Fruit fly (Drosophila melanogaster) whole organism, embryonic: Measurements from ENCODE around the gene mRpL37.

ENCODE experiments used
- CG10431 ChIP-seq: fragments of 200-800 bp; sonication (Bioruptor generic); optimal IDR thresholded peaks from 3 replicates; lab custom pipeline; 2018; ENCODE audit warnings: missing biosample characterization, mild to moderate bottlenecking, missing genetic modification characterization
- CG11093 ChIP-seq: fragments of 200-800 bp; sonication (Bioruptor generic); IDR thresholded peaks from 3 replicates; pipeline ENCODE4 v1.3.6; 2022; ENCODE audit warnings: missing biosample characterization, missing genetic modification characterization
- CG11560 ChIP-seq: fragments of 200-800 bp; sonication (Bioruptor generic); IDR thresholded peaks from 3 replicates; pipeline ENCODE4 v1.3.6; 2022; ENCODE audit warnings: missing biosample characterization, missing genetic modification characterization
- CG12071 ChIP-seq: fragments of 200-800 bp; sonication (Bioruptor generic); optimal IDR thresholded peaks from 3 replicates; lab custom pipeline; 2018; ENCODE audit warnings: missing biosample characterization, mild to moderate bottlenecking, missing genetic modification characterization
- CG12299 ChIP-seq: fragments of 200-800 bp; sonication (Bioruptor generic); optimal IDR thresholded peaks from 2 replicates; lab custom pipeline; 2018; ENCODE audit warnings: missing biosample characterization, mild to moderate bottlenecking, missing genetic modification characterization
- CG12942 ChIP-seq: fragments of 200-800 bp; sonication (Bioruptor generic); optimal IDR thresholded peaks from 3 replicates; lab custom pipeline; 2016; ENCODE audit warnings: missing biosample characterization, missing genetic modification characterization
- CG13123 ChIP-seq: fragments of 200-800 bp; sonication (Bioruptor generic); optimal IDR thresholded peaks from 2 replicates; lab custom pipeline; 2016; ENCODE audit warnings: missing biosample characterization, missing genetic modification characterization
- CG13424 ChIP-seq: fragments of 200-800 bp; sonication (Bioruptor generic); optimal IDR thresholded peaks from 2 replicates; lab custom pipeline; 2019; ENCODE audit warnings: missing biosample characterization, mild to moderate bottlenecking, missing genetic modification characterization, moderate library complexity
- CG14441 ChIP-seq: fragments of 200-800 bp; sonication (Bioruptor generic); IDR thresholded peaks from 2 replicates; pipeline ENCODE4 v1.3.6; 2022; ENCODE audit warnings: missing biosample characterization, missing genetic modification characterization
- CG1792 ChIP-seq: fragments of 200-800 bp; sonication (Bioruptor generic); optimal IDR thresholded peaks from 2 replicates; lab custom pipeline; 2016; ENCODE audit warnings: missing biosample characterization, missing genetic modification characterization
- CG18599 ChIP-seq: fragments of 200-800 bp; sonication (Bioruptor generic); optimal IDR thresholded peaks from 3 replicates; lab custom pipeline; 2017; ENCODE audit warnings: missing biosample characterization, missing genetic modification characterization, mild to moderate bottlenecking, moderate library complexity, missing genetic modification reagents
- CG2120 ChIP-seq: fragments of 200-800 bp; sonication (Bioruptor generic); optimal IDR thresholded peaks from 3 replicates; lab custom pipeline; 2016; ENCODE audit warnings: missing biosample characterization, missing genetic modification characterization
- CG33213 ChIP-seq: fragments of 200-800 bp; sonication (Bioruptor generic); optimal IDR thresholded peaks from 3 replicates; lab custom pipeline; 2016; ENCODE audit warnings: missing biosample characterization, missing genetic modification characterization
- CG3995 ChIP-seq: fragments of 200-800 bp; sonication (Bioruptor generic); optimal IDR thresholded peaks from 3 replicates; lab custom pipeline; 2016; ENCODE audit warnings: missing biosample characterization, missing genetic modification characterization
- CG42726 ChIP-seq: fragments of 200-800 bp; sonication (Bioruptor generic); IDR thresholded peaks from 2 replicates; pipeline ENCODE4 v1.3.6; 2022; ENCODE audit warnings: missing biosample characterization, missing genetic modification characterization; ENCODE audit not compliant: partially characterized antibody
- CG4820 ChIP-seq: fragments of 200-800 bp; sonication (Bioruptor generic); optimal IDR thresholded peaks from 3 replicates; lab custom pipeline; 2016; ENCODE audit warnings: missing biosample characterization, missing genetic modification characterization
- CG6683 ChIP-seq: fragments of 200-800 bp; sonication (Bioruptor generic); optimal IDR thresholded peaks from 2 replicates; lab custom pipeline; 2017; ENCODE audit warnings: missing biosample characterization, mild to moderate bottlenecking, missing genetic modification characterization, missing genetic modification reagents
- CG7839 ChIP-seq: fragments of 200-800 bp; sonication (Bioruptor generic); optimal IDR thresholded peaks from 3 replicates; lab custom pipeline; 2018; ENCODE audit warnings: missing biosample characterization, mild to moderate bottlenecking, missing genetic modification characterization, moderate library complexity
- CG9215 ChIP-seq: fragments of 200-800 bp; sonication (Bioruptor generic); IDR thresholded peaks from 2 replicates; pipeline ENCODE4 v1.3.6; 2022; ENCODE audit warnings: missing biosample characterization, missing genetic modification characterization
- CG9876 ChIP-seq: fragments of 200-800 bp; sonication (Bioruptor generic); optimal IDR thresholded peaks from 2 replicates; lab custom pipeline; 2016; ENCODE audit warnings: missing biosample characterization, missing genetic modification characterization
- Gug ChIP-seq: fragments of 200-800 bp; sonication (Bioruptor generic); IDR thresholded peaks from 4 replicates; pipeline ENCODE4 v1.3.6; 2022; ENCODE audit warnings: missing biosample characterization, missing genetic modification characterization
- HLH54F ChIP-seq: fragments of 200-800 bp; sonication (Bioruptor generic); optimal IDR thresholded peaks from 3 replicates; lab custom pipeline; 2016; ENCODE audit warnings: missing biosample characterization, missing genetic modification characterization
- NFAT ChIP-seq: fragments of 200-800 bp; sonication (Bioruptor generic); IDR thresholded peaks from 2 replicates; pipeline ENCODE4 v1.3.6; 2022; ENCODE audit warnings: missing biosample characterization, missing genetic modification characterization
- NfI ChIP-seq: fragments of 200-800 bp; sonication (Bioruptor generic); optimal IDR thresholded peaks from 3 replicates; lab custom pipeline; 2018; ENCODE audit warnings: missing biosample characterization, mild to moderate bottlenecking, missing genetic modification characterization, moderate library complexity
- Ravus ChIP-seq: fragments of 200-800 bp; sonication (Bioruptor generic); IDR thresholded peaks from 2 replicates; pipeline ENCODE4 v1.3.6; 2022; ENCODE audit warnings: missing biosample characterization, missing genetic modification characterization
- Vsx1 ChIP-seq: fragments of 200-800 bp; sonication (Bioruptor generic); optimal IDR thresholded peaks from 2 replicates; lab custom pipeline; 2017; ENCODE audit warnings: missing biosample characterization, mild to moderate bottlenecking, missing genetic modification characterization, missing genetic modification reagents
- ap ChIP-seq: fragments of 200-800 bp; sonication (Bioruptor generic); IDR thresholded peaks from 2 replicates; pipeline ENCODE4 v1.3.6; 2022; ENCODE audit warnings: missing biosample characterization, missing genetic modification characterization
- bbx ChIP-seq: fragments of 200-800 bp; sonication (Bioruptor generic); IDR thresholded peaks from 2 replicates; pipeline ENCODE4 v1.3.6; 2022; ENCODE audit warnings: missing biosample characterization, missing genetic modification characterization; ENCODE audit not compliant: partially characterized antibody
- bcd ChIP-seq: fragments of 200-800 bp; sonication (Bioruptor generic); optimal IDR thresholded peaks from 2 replicates; lab custom pipeline; 2017; ENCODE audit warnings: missing biosample characterization, mild to moderate bottlenecking, missing genetic modification characterization
- bowl ChIP-seq: fragments of 200-800 bp; sonication (Bioruptor generic); IDR thresholded peaks from 2 replicates; pipeline ENCODE4 v1.3.6; 2022; ENCODE audit warnings: missing biosample characterization, missing genetic modification characterization
- btn ChIP-seq: fragments of 200-800 bp; sonication (Bioruptor generic); optimal IDR thresholded peaks from 2 replicates; lab custom pipeline; 2016; ENCODE audit warnings: missing biosample characterization, missing genetic modification characterization
- dati ChIP-seq: fragments of 200-800 bp; sonication (Bioruptor generic); IDR thresholded peaks from 2 replicates; pipeline ENCODE4 v1.3.6; 2022; ENCODE audit warnings: missing biosample characterization, missing genetic modification characterization
- dm ChIP-seq: fragments of 200-800 bp; sonication (Bioruptor generic); optimal IDR thresholded peaks from 3 replicates; lab custom pipeline; 2016; ENCODE audit warnings: missing biosample characterization, missing genetic modification characterization
- fu2 ChIP-seq: fragments of 200-800 bp; sonication (Bioruptor generic); optimal IDR thresholded peaks from 2 replicates; lab custom pipeline; 2016; ENCODE audit warnings: missing biosample characterization, missing genetic modification characterization
- ind ChIP-seq: fragments of 200-800 bp; sonication (Bioruptor generic); optimal IDR thresholded peaks from 3 replicates; lab custom pipeline; 2016; ENCODE audit warnings: missing biosample characterization, missing genetic modification characterization
- kay ChIP-seq: fragments of 200-800 bp; sonication (Bioruptor generic); optimal IDR thresholded peaks from 2 replicates; lab custom pipeline; 2016; ENCODE audit warnings: missing biosample characterization, missing genetic modification characterization
- ken ChIP-seq: fragments of 200-800 bp; sonication (Bioruptor generic); IDR thresholded peaks from 3 replicates; pipeline ENCODE4 v1.3.6; 2022; ENCODE audit warnings: missing biosample characterization, missing genetic modification characterization
- lola ChIP-seq, 3 experiments: fragments of >200 bp in 2 of 3; fragments of 200-800 bp in 1 of 3; sonication (Bioruptor generic) in 1 of 3; optimal IDR thresholded peaks; 2 replicates each; lab custom pipeline; 2017 to 2019; ENCODE audit warnings: missing biosample characterization in 3 of 3, missing genetic modification characterization in 3 of 3, mild to moderate bottlenecking in 1 of 3, moderate library complexity in 1 of 3
- lov ChIP-seq, 2 experiments: fragments of 200-800 bp in 1 of 2; fragments of >200 bp in 1 of 2; sonication (Bioruptor generic) in 1 of 2; IDR thresholded peaks in 1 of 2; optimal IDR thresholded peaks in 1 of 2; 2 replicates in 1 of 2; 3 replicates in 1 of 2; pipeline versions ENCODE4 v1.3.6 to Lab custom; 2017 to 2022; ENCODE audit warnings: missing biosample characterization in 1 of 2, missing genetic modification characterization in 1 of 2
- nmo ChIP-seq: fragments of 200-800 bp; sonication (Bioruptor generic); optimal IDR thresholded peaks from 2 replicates; lab custom pipeline; 2018; ENCODE audit warnings: missing biosample characterization, mild to moderate bottlenecking, missing genetic modification characterization, moderate library complexity
- org-1 ChIP-seq: fragments of 200-800 bp; sonication (Bioruptor generic); optimal IDR thresholded peaks from 2 replicates; lab custom pipeline; 2017; ENCODE audit warnings: missing biosample characterization, missing genetic modification characterization
- sob ChIP-seq: fragments of 200-800 bp; sonication (Bioruptor generic); IDR thresholded peaks from 2 replicates; pipeline ENCODE4 v1.3.6; 2022; ENCODE audit warnings: missing biosample characterization, missing genetic modification characterization
- sug ChIP-seq: fragments of 200-800 bp; optimal IDR thresholded peaks from 2 replicates; lab custom pipeline; 2019; ENCODE audit warnings: missing biosample characterization, mild to moderate bottlenecking, missing genetic modification characterization, moderate library complexity
- trh ChIP-seq: fragments of 200-800 bp; sonication (Bioruptor generic); optimal IDR thresholded peaks from 2 replicates; lab custom pipeline; 2016; ENCODE audit warnings: missing biosample characterization, missing genetic modification characterization
- unc-4 ChIP-seq: fragments of 200-800 bp; sonication (Bioruptor generic); IDR thresholded peaks from 2 replicates; pipeline ENCODE4 v1.3.6; 2022; ENCODE audit warnings: missing biosample characterization, missing genetic modification characterization; ENCODE audit not compliant: partially characterized antibody
- z ChIP-seq: fragments of 200-800 bp; sonication (Bioruptor generic); IDR thresholded peaks from 3 replicates; pipeline ENCODE4 v1.3.6; 2022; ENCODE audit warnings: missing biosample characterization, missing genetic modification characterization
- zf30C ChIP-seq: fragments of 200-800 bp; sonication (Bioruptor generic); optimal IDR thresholded peaks from 3 replicates; lab custom pipeline; 2018; ENCODE audit warnings: missing biosample characterization, mild to moderate bottlenecking, missing genetic modification characterization
- zfh2 ChIP-seq: fragments of 200-800 bp; sonication (Bioruptor generic); optimal IDR thresholded peaks from 2 replicates; lab custom pipeline; 2016; ENCODE audit warnings: missing biosample characterization, missing genetic modification characterization

Gene mRpL37

dm6 chr3R:10760966-10761855 lies 22.7 kb downstream of the mRpL37 start, which contains the start of the genes MED7 and Cap-H2 (continued):
- TF ChIP-seq lov (optimal IDR thresholded peaks at IDR 0.05; lab: Kevin White, UChicago) (no peak), lov (GFP tag; IDR thresholded peaks at IDR 0.05; lab: Robert Waterston, UW) (0 out of 3 replicates have a peak, but pooled peaks have one; percentile 27), NfI (GFP tag; lab: Kevin White, UChicago) (peak; percentile 74), fu2 (GFP tag; lab: Kevin White, UChicago) (peak; percentile 61), org-1 (GFP tag; lab: Kevin White, UChicago) (no peak), CG14441 (GFP tag; lab: Robert Waterston, UW) (peak; percentile 84), CG2120 (GFP tag; lab: Kevin White, UChicago) (peak; percentile 91), CG12299 (tag; lab: Kevin White, UChicago) (peak; percentile 47), nmo (peak; percentile 97), unc-4 (GFP tag; lab: Robert Waterston, UW) (peak; percentile 98), lola (GFP tag; optimal IDR thresholded peaks at IDR 0.05; lab: Kevin White, UChicago) (peak in 2 of 3 experiments; percentile 29 to 79), NFAT (GFP tag; lab: Robert Waterston, UW) (peak; percentile 69), CG13123 (GFP tag; lab: Kevin White, UChicago) (peak; percentile 78), dati (GFP tag; lab: Robert Waterston, UW) (0 out of 2 replicates have a peak, but pooled peaks have one; percentile 18), CG10431 (GFP tag; lab: Kevin White, UChicago) (no peak), CG13424 (tag; lab: Kevin White, UChicago) (peak; percentile 86), ap (GFP tag; lab: Robert Waterston, UW) (peak; percentile 58; the same call in 1 of the 2 replicates), zfh2 (GFP tag; lab: Kevin White, UChicago) (peak; percentile 79), CG11093 (GFP tag; lab: Robert Waterston, UW) (peak; percentile 74), bcd (peak; percentile 64), CG18599 (no peak), CG11560 (peak; percentile 49; the same call in 1 of the 3 replicates), kay (peak; percentile 88), CG6683 (GFP tag; lab: Kevin White, UChicago) (peak; percentile 7), ind (GFP tag; lab: Kevin White, UChicago) (peak; percentile 92), sug (tag; lab: Kevin White, UChicago) (peak; percentile 89), Ravus (GFP tag; lab: Robert Waterston, UW) (peak; percentile 16; the same call in 1 of the 2 replicates), bowl (no peak), CG9876 (GFP tag; lab: Kevin White, UChicago) (peak; percentile 8), Vsx1 (GFP tag; lab: Kevin White, UChicago) (no peak), z (GFP tag; lab: Robert Waterston, UW) (no peak), CG33213 (peak; percentile 82), CG7839 (tag; lab: Kevin White, UChicago) (no peak), HLH54F (GFP tag; lab: Kevin White, UChicago) (peak; percentile 84), zf30C (GFP tag; lab: Kevin White, UChicago) (no peak), CG12942 (GFP tag; lab: Kevin White, UChicago) (peak; percentile 80), CG3995 (GFP tag; lab: Kevin White, UChicago) (peak; percentile 100), CG4820 (GFP tag; lab: Kevin White, UChicago) (peak; percentile 73), trh (GFP tag; lab: Kevin White, UChicago) (peak; percentile 84), CG1792 (peak; percentile 67), Gug (GFP tag; lab: Robert Waterston, UW) (peak; percentile 81), dm (GFP tag; lab: Kevin White, UChicago) (peak; percentile 70), ken (GFP tag; lab: Robert Waterston, UW) (peak; percentile 87), sob (GFP tag; lab: Robert Waterston, UW) (peak; percentile 93), bbx (peak; percentile 92), CG42726 (GFP tag; lab: Robert Waterston, UW) (peak; percentile 93), btn (GFP tag; lab: Kevin White, UChicago) (peak; percentile 11), CG12071 (GFP tag; lab: Kevin White, UChicago) (no peak), CG9215 (GFP tag; lab: Robert Waterston, UW) (peak; percentile 100)
